Worm (Caenorhabditis elegans) whole organism, L4 larva: ENCODE measurements around the gene F38A5.6.

ENCODE experiments used
- F37D6.2 ChIP-seq: sonication (generic microtip); optimal IDR thresholded peaks from 2 replicates; lab custom pipeline; 2016; ENCODE audit warnings: mild to moderate bottlenecking, missing genetic modification characterization, missing compliant biosample characterization
- F49E8.2 ChIP-seq: sonication (generic microtip); optimal IDR thresholded peaks from 2 replicates; lab custom pipeline; 2016; ENCODE audit warnings: missing compliant biosample characterization, mild to moderate bottlenecking, missing genetic modification characterization, borderline replicate concordance
- Y105C5A.15 ChIP-seq: fragments of 200-800 bp; sonication (Bioruptor generic); IDR thresholded peaks from 2 replicates; pipeline ENCODE4 v1.3.6; 2022; ENCODE audit warnings: missing genetic modification characterization, missing compliant biosample characterization
- ZK337.2 ChIP-seq: fragments of 200-800 bp; sonication (Bioruptor generic); IDR thresholded peaks from 2 replicates; pipeline ENCODE4 v1.3.6; 2022; ENCODE audit warnings: missing genetic modification reagents, missing genetic modification characterization, missing compliant biosample characterization
- ama-1 ChIP-seq: fragments of 150-350 bp; optimal IDR thresholded peaks from 2 replicates; lab custom pipeline; 2014; ENCODE audit warnings: inconsistent platforms, mixed read lengths
- ceh-32 ChIP-seq: sonication (generic microtip); optimal IDR thresholded peaks from 2 replicates; lab custom pipeline; 2016; ENCODE audit warnings: mild to moderate bottlenecking, missing genetic modification characterization, missing compliant biosample characterization; ENCODE audit not compliant: poor library complexity
- ces-1 ChIP-seq: fragments of 150-350 bp; sonication (generic microtip); optimal IDR thresholded peaks from 4 replicates; lab custom pipeline; 2014; ENCODE audit warnings: missing biosample characterization, missing genetic modification reagents, missing genetic modification characterization
- cey-2 ChIP-seq: sonication (generic microtip); optimal IDR thresholded peaks from 3 replicates; lab custom pipeline; 2017; ENCODE audit warnings: missing genetic modification characterization, mild to moderate bottlenecking, missing compliant biosample characterization, antibody characterized with exemption, borderline replicate concordance; ENCODE audit not compliant: insufficient read depth
- daf-16 ChIP-seq, 3 experiments: sonication (generic microtip); optimal IDR thresholded peaks; 2 replicates each; lab custom pipeline; 2016 to 2017; ENCODE audit warnings: missing genetic modification characterization in 3 of 3, missing genetic modification reagents in 3 of 3, mild to moderate bottlenecking in 2 of 3, missing compliant biosample characterization in 2 of 3, missing biosample characterization in 1 of 3, moderate library complexity in 1 of 3
- dmd-8 ChIP-seq: fragments of 200-800 bp; sonication (Bioruptor generic); IDR thresholded peaks from 2 replicates; pipeline ENCODE4 v1.3.6; 2022; ENCODE audit warnings: missing genetic modification characterization, missing compliant biosample characterization
- duxl-1 ChIP-seq: sonication (generic microtip); optimal IDR thresholded peaks from 2 replicates; lab custom pipeline; 2016; ENCODE audit warnings: mild to moderate bottlenecking, missing genetic modification characterization, moderate library complexity, missing compliant biosample characterization; ENCODE audit not compliant: poor library complexity
- dve-1 ChIP-seq: sonication (generic microtip); optimal IDR thresholded peaks from 2 replicates; lab custom pipeline; 2017; ENCODE audit warnings: antibody characterized with exemption, mild to moderate bottlenecking, missing genetic modification characterization, missing compliant biosample characterization; ENCODE audit not compliant: insufficient read depth
- egl-27 ChIP-seq: sonication (generic microtip); optimal IDR thresholded peaks from 3 replicates; lab custom pipeline; 2017; ENCODE audit warnings: missing biosample characterization, missing genetic modification reagents, missing genetic modification characterization
- egl-43 ChIP-seq: fragments of 200-800 bp; sonication (Bioruptor generic); IDR thresholded peaks from 2 replicates; pipeline ENCODE4 v1.3.6; 2022; ENCODE audit warnings: missing genetic modification reagents, missing genetic modification characterization, missing compliant biosample characterization
- hlh-11 ChIP-seq: fragments of 200-800 bp; sonication (Bioruptor generic); optimal IDR thresholded peaks from 2 replicates; lab custom pipeline; 2018; ENCODE audit warnings: mild to moderate bottlenecking, missing genetic modification characterization, missing compliant biosample characterization
- lim-7 ChIP-seq: fragments of 200-800 bp; sonication (Bioruptor generic); IDR thresholded peaks from 2 replicates; pipeline ENCODE4 v1.3.6; 2022; ENCODE audit warnings: missing genetic modification characterization, missing compliant biosample characterization
- lin-13 ChIP-seq: fragments of 150-350 bp; optimal IDR thresholded peaks from 2 replicates; lab custom pipeline; 2014; ENCODE audit warnings: missing biosample characterization, missing genetic modification reagents, missing genetic modification characterization
- lin-15B ChIP-seq: fragments of 150-350 bp; sonication (generic microtip); optimal IDR thresholded peaks from 3 replicates; lab custom pipeline; 2014; ENCODE audit warnings: missing biosample characterization, missing genetic modification characterization
- lin-29 ChIP-seq: fragments of 200-800 bp; sonication (Bioruptor generic); IDR thresholded peaks from 2 replicates; pipeline ENCODE4 v1.3.6; 2022; ENCODE audit warnings: missing genetic modification reagents, missing genetic modification characterization, missing compliant biosample characterization
- lin-39 ChIP-seq: fragments of 150-350 bp; optimal IDR thresholded peaks from 2 replicates; lab custom pipeline; 2014; ENCODE audit warnings: missing biosample characterization, missing genetic modification reagents, missing genetic modification characterization
- mep-1 ChIP-seq: fragments of 150-350 bp; sonication (generic microtip); optimal IDR thresholded peaks from 3 replicates; lab custom pipeline; 2014; ENCODE audit warnings: missing biosample characterization, missing genetic modification characterization
- mes-2 ChIP-seq: sonication (generic microtip); optimal IDR thresholded peaks from 2 replicates; lab custom pipeline; 2016; ENCODE audit warnings: missing genotype, mild to moderate bottlenecking, missing genetic modification characterization, missing compliant biosample characterization; ENCODE audit not compliant: poor library complexity, severe bottlenecking
- mxl-3 ChIP-seq: fragments of 200-800 bp; sonication (Bioruptor generic); optimal IDR thresholded peaks from 2 replicates; lab custom pipeline; 2018; ENCODE audit warnings: mild to moderate bottlenecking, missing genetic modification characterization, missing compliant biosample characterization
- nhr-28 ChIP-seq: fragments of 150-350 bp; optimal IDR thresholded peaks from 2 replicates; lab custom pipeline; 2014; ENCODE audit warnings: missing biosample characterization, missing genetic modification characterization
- nhr-76 ChIP-seq: fragments of 150-350 bp; optimal IDR thresholded peaks from 2 replicates; lab custom pipeline; 2014; ENCODE audit warnings: missing biosample characterization, missing genetic modification characterization
- nhr-77 ChIP-seq: fragments of 150-350 bp; optimal IDR thresholded peaks from 2 replicates; lab custom pipeline; 2014; ENCODE audit warnings: missing biosample characterization, missing genetic modification characterization
- set-16 ChIP-seq: fragments of 200-800 bp; sonication (Bioruptor generic); IDR thresholded peaks from 2 replicates; pipeline ENCODE4 v1.3.6; 2022; ENCODE audit warnings: missing genetic modification reagents, missing genetic modification characterization, missing compliant biosample characterization
- snpc-1.2 ChIP-seq: fragments of 200-800 bp; sonication (Bioruptor generic); IDR thresholded peaks from 2 replicates; pipeline ENCODE4 v1.3.6; 2022; ENCODE audit warnings: missing genetic modification reagents, missing genetic modification characterization, missing compliant biosample characterization
- tag-97 ChIP-seq: fragments of 200-800 bp; sonication (Bioruptor generic); IDR thresholded peaks from 2 replicates; pipeline ENCODE4 v1.3.6; 2022; ENCODE audit warnings: missing genetic modification characterization, missing compliant biosample characterization
- tra-1 ChIP-seq: fragments of 200-800 bp; sonication (Bioruptor generic); IDR thresholded peaks from 2 replicates; pipeline ENCODE4 v1.3.6; 2022; ENCODE audit warnings: missing genetic modification reagents, missing genetic modification characterization, missing compliant biosample characterization
- unc-62 ChIP-seq, 3 experiments: fragments of 150-350 bp in 1 of 3; sonication (generic microtip); optimal IDR thresholded peaks in 2 of 3; peaks in 1 of 3; 1 replicate in 1 of 3; 2 replicates in 2 of 3; lab custom pipeline; 2014 to 2017; ENCODE audit warnings: missing biosample characterization in 3 of 3, missing genetic modification characterization in 3 of 3, missing genetic modification reagents in 3 of 3, missing genotype in 1 of 3
- ztf-7 ChIP-seq: fragments of 150-350 bp; optimal IDR thresholded peaks from 2 replicates; lab custom pipeline; 2014; ENCODE audit warnings: missing biosample characterization, missing genetic modification characterization

Gene F38A5.6

DNA sequence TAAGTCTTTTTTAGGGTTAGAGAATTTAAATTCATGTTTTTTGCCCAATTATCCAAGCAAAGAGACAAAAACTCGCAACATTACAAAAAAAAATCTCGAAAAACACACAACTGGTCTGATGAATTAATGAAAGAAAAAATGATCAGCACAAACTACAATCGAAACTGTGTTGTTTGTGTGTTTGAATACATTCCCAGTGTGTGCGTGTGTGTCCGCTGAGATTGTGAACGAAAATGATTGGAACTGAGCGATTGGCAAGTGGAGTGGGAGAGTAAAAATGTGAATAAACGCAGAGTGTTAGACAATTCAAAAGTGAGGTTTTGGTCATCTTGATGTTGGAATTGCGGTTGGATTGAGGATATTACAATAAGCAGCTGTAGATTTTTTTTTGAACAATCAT is 9.4 kb upstream of the F38A5.6 start:
- no peak for TF ChIP-seq lin-13 (GFP tag; lab: Kevin White, UChicago)
- peak; percentile 60 for TF ChIP-seq mes-2 (tag; lab: Kevin White, UChicago)
- no peak for TF ChIP-seq lin-29
- no peak for TF ChIP-seq ces-1 (GFP tag; lab: Kevin White, UChicago)
- no peak for TF ChIP-seq daf-16 (GFP tag; optimal IDR thresholded peaks at IDR 0.05; lab: Kevin White, UChicago)
- TF ChIP-seq daf-16 (tag; optimal IDR thresholded peaks at IDR 0.05; lab: Kevin White, UChicago): peak; percentile 39
- no peak for TF ChIP-seq tag-97 (GFP tag; lab: Robert Waterston, UW)
- no peak for TF ChIP-seq lin-39
- TF ChIP-seq dmd-8: no peak
- no peak for TF ChIP-seq ZK337.2
- TF ChIP-seq nhr-28 (tag; lab: Kevin White, UChicago): peak; percentile 99
- TF ChIP-seq cey-2 (tag; lab: Kevin White, UChicago): no peak
- TF ChIP-seq ceh-32 (tag; lab: Kevin White, UChicago): no peak
- TF ChIP-seq hlh-11 (tag; lab: Kevin White, UChicago): peak; percentile 6
- no peak for TF ChIP-seq ztf-7 (tag; lab: Kevin White, UChicago)

DNA sequence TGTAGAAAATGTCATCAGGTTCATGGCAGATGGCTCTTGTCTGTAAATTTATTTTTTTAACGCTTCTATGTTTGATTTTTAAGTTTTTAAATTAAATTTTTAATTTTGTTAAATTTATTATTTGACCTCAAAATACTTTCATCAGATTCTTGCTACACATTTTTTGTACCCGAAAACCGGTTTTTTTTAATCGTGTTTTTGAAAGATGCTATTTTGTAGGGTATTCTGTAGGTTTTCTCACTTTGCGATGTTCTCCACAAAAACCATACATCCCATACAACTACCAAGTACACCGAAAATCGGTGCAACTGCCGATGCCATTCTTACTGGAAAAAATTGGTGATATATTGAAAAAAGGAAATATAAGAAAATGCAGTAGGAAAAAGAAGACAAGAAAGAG is 8.7 kb upstream of the F38A5.6 start, which contains the start of gene nstp-2:
Gene nstp-2 (minus strand): TSS at position 326 of the 400 bp plus-strand sequence.
- TF ChIP-seq nhr-28 (tag; lab: Kevin White, UChicago): peak; percentile 86
- no peak for TF ChIP-seq mxl-3 (GFP tag; lab: Kevin White, UChicago)
- no peak for TF ChIP-seq egl-43

DNA sequence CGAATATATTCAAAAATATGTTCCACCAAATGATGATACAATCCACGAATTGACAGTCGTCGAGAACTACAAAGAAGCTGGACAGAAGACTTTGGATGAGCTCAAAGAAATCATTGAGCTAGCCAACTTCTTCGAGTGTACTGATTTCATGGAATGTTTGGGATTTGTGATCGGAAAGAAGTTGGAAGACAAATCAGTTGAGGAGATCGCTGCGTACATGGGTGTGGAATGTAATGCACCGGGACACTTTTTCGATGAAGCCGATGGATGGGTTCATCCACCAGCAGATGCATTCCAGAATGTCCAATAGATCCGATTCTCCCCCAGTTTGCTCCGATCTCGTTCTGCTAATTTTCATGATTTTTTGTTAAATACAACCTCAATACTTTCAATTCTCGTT is 6.4 kb upstream of the F38A5.6 start:
- TF ChIP-seq unc-62 (GFP tag; optimal IDR thresholded peaks at IDR 0.05 in 1 of 2; lab: Kevin White, UChicago) (peak in 1 of 2 experiments; percentile 55), unc-62 (tag; optimal IDR thresholded peaks at IDR 0.05; lab: Kevin White, UChicago) (no peak), dve-1 (tag; lab: Kevin White, UChicago) (peak; percentile 21), lin-13 (GFP tag; lab: Kevin White, UChicago) (no peak), mep-1 (tag; lab: Kevin White, UChicago) (no peak)

DNA sequence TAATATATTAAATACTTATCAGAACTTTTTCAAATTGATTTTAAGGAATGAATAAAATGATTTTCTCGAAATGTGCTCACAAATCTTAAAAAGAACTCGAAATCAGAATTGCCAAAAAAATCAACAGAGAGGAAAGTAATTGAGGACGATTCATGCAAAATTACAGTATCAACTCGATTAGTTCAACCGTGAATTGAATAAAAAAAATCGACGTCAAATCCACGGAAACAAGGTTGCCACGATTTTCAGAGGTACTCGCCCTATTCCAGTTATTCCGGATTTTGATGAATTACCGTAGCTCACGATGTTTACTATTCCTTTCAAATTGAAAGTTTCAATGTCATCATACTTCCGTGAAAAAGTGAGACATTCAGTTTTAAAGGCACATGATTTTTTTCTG is 5.2 kb upstream of the F38A5.6 start, which contains the start of gene F15B10.3:
Gene F15B10.3 (plus strand): TSS at position 301 of the 400 bp plus-strand sequence.
- TF ChIP-seq nhr-76 (no peak), Y105C5A.15 (no peak), cey-2 (tag; lab: Kevin White, UChicago) (no peak), F49E8.2 (tag; lab: Kevin White, UChicago) (no peak), snpc-1.2 (GFP tag; lab: Robert Waterston, UW) (no peak), F37D6.2 (no peak), egl-27 (tag; lab: Kevin White, UChicago) (no peak), lin-15B (tag; lab: Kevin White, UChicago) (no peak), dmd-8 (no peak), lim-7 (GFP tag; lab: Robert Waterston, UW) (no peak), set-16 (no peak), tra-1 (GFP tag; lab: Robert Waterston, UW) (no peak), duxl-1 (tag; lab: Kevin White, UChicago) (no peak), nhr-77 (tag; lab: Kevin White, UChicago) (no peak), ama-1 (lab: Kevin White, UChicago) (no peak), nhr-28 (tag; lab: Kevin White, UChicago) (no peak)
